Worm (Caenorhabditis elegans) whole organism, young adult: ENCODE measurements around the gene cysl-1.

Source experiments
- K11D2.4 ChIP-seq: fragments of 200-800 bp; sonication (Bioruptor generic); IDR thresholded peaks from 2 replicates; pipeline ENCODE4 v1.3.6; 2022; ENCODE audit warnings: missing genetic modification reagents, missing genetic modification characterization, missing compliant biosample characterization
- Y67H2A.10 ChIP-seq: fragments of 200-800 bp; sonication (Bioruptor generic); conservative IDR thresholded peaks from 2 replicates; pipeline ENCODE4 v1.3.6; 2022; ENCODE audit warnings: missing genetic modification reagents, missing genetic modification characterization, missing compliant biosample characterization
- Y95B8A.8 ChIP-seq: fragments of 200-800 bp; sonication (Bioruptor generic); IDR thresholded peaks from 2 replicates; pipeline ENCODE4 v1.3.6; 2022; ENCODE audit warnings: missing genetic modification reagents, missing genetic modification characterization, missing compliant biosample characterization
- ama-1 ChIP-seq, 3 experiments: fragments of 150-350 bp in 1 of 3; sonication (generic microtip) in 2 of 3; optimal IDR thresholded peaks; 2 replicates each; lab custom pipeline; 2014 to 2018; ENCODE audit warnings: missing biosample characterization in 2 of 3, missing genetic modification characterization in 2 of 3, missing genetic modification reagents in 2 of 3
- bed-2 ChIP-seq: fragments of 200-800 bp; sonication (Bioruptor generic); IDR thresholded peaks from 2 replicates; pipeline ENCODE4 v1.3.6; 2022; ENCODE audit warnings: missing genetic modification reagents, missing genetic modification characterization, missing compliant biosample characterization
- hlh-12 ChIP-seq: sonication (generic microtip); optimal IDR thresholded peaks from 2 replicates; lab custom pipeline; 2016; ENCODE audit warnings: missing genetic modification characterization, missing compliant biosample characterization
- nfya-2 ChIP-seq: fragments of 200-800 bp; sonication (Bioruptor generic); IDR thresholded peaks from 2 replicates; pipeline ENCODE4 v1.3.6; 2022; ENCODE audit warnings: missing genetic modification reagents, missing genetic modification characterization, missing compliant biosample characterization
- pha-4 ChIP-seq: fragments of 150-350 bp; sonication (generic microtip); optimal IDR thresholded peaks from 2 replicates; lab custom pipeline; 2014; ENCODE audit warnings: missing biosample characterization, missing genetic modification reagents, missing genetic modification characterization
- rcor-1 ChIP-seq: fragments of 200-800 bp; sonication (Bioruptor generic); IDR thresholded peaks from 2 replicates; pipeline ENCODE4 v1.3.6; 2022; ENCODE audit warnings: missing genetic modification reagents, missing genetic modification characterization, missing compliant biosample characterization
- zim-3 ChIP-seq: sonication (generic microtip); optimal IDR thresholded peaks from 2 replicates; lab custom pipeline; 2017; ENCODE audit warnings: mild to moderate bottlenecking, missing genetic modification characterization, moderate library complexity, missing compliant biosample characterization

- TF ChIP-seq rcor-1 = no peak
- TF ChIP-seq Y95B8A.8 (GFP tag; lab: Robert Waterston, UW) = no peak
- TF ChIP-seq zim-3 = no peak
- TF ChIP-seq hlh-12 (tag; lab: Kevin White, UChicago) = no peak
- no peak for TF ChIP-seq K11D2.4 (GFP tag; lab: Robert Waterston, UW)
- no peak for TF ChIP-seq nfya-2 (GFP tag; lab: Robert Waterston, UW)
- TF ChIP-seq bed-2 (GFP tag; lab: Robert Waterston, UW) = no peak
- TF ChIP-seq pha-4 (tag; lab: Kevin White, UChicago) = no peak
- TF ChIP-seq Y67H2A.10 = no peak
- TF ChIP-seq ama-1 (optimal IDR thresholded peaks at IDR 0.05; lab: Kevin White, UChicago) = no peak
- no peak for TF ChIP-seq ama-1 (GFP tag; optimal IDR thresholded peaks at IDR 0.05; lab: Kevin White, UChicago)
Observed at ce11 chrX:9938537-9938936, 15.8 kb downstream of the cysl-1 start, which contains the start of the genes C17G1.5 and C17G1.14.
